Worm (Caenorhabditis elegans) whole organism, late embryonic: ENCODE results near the gene Y38F1A.7.
A peak's percentile ranks its signal among the peaks of the same experiment; 100 is the strongest.

Experiments
- K02D7.2 ChIP-seq: sonication (generic microtip); optimal IDR thresholded peaks from 2 replicates; lab custom pipeline; 2017; ENCODE audit warnings: mild to moderate bottlenecking, missing genetic modification characterization, missing compliant biosample characterization
- K09A11.1 ChIP-seq: sonication (generic microtip); optimal IDR thresholded peaks from 2 replicates; lab custom pipeline; 2017; ENCODE audit warnings: antibody characterized with exemption, mild to moderate bottlenecking, missing genetic modification characterization, missing compliant biosample characterization; ENCODE audit not compliant: insufficient read depth
- T23F11.4 ChIP-seq: fragments of 200-800 bp; sonication (Bioruptor generic); optimal IDR thresholded peaks from 2 replicates; lab custom pipeline; 2018; ENCODE audit warnings: mild to moderate bottlenecking, missing genetic modification characterization, missing compliant biosample characterization
- ceh-14 ChIP-seq: sonication (generic microtip); optimal IDR thresholded peaks from 2 replicates; lab custom pipeline; 2016; ENCODE audit warnings: missing genotype, missing genetic modification characterization, missing compliant biosample characterization
- ceh-18 ChIP-seq: sonication (generic microtip); optimal IDR thresholded peaks from 2 replicates; lab custom pipeline; 2016; ENCODE audit warnings: missing genetic modification characterization, missing compliant biosample characterization
- ceh-19 ChIP-seq: fragments of 200-800 bp; sonication (Bioruptor generic); optimal IDR thresholded peaks from 2 replicates; lab custom pipeline; 2018; ENCODE audit warnings: mild to moderate bottlenecking, missing genetic modification characterization, missing compliant biosample characterization
- ceh-24 ChIP-seq: sonication (generic microtip); optimal IDR thresholded peaks from 2 replicates; lab custom pipeline; 2016; ENCODE audit warnings: mild to moderate bottlenecking, missing genetic modification characterization, missing compliant biosample characterization
- ceh-30 ChIP-seq: fragments of 150-350 bp; optimal IDR thresholded peaks from 2 replicates; lab custom pipeline; 2014; ENCODE audit warnings: missing biosample characterization, missing genetic modification characterization
- ceh-31 ChIP-seq: sonication (generic microtip); optimal IDR thresholded peaks from 2 replicates; lab custom pipeline; 2016; ENCODE audit warnings: missing genetic modification characterization, missing compliant biosample characterization
- ceh-34 ChIP-seq: sonication (generic microtip); optimal IDR thresholded peaks from 2 replicates; lab custom pipeline; 2016; ENCODE audit warnings: mild to moderate bottlenecking, missing genetic modification characterization, missing compliant biosample characterization
- che-1 ChIP-seq: sonication (generic microtip); optimal IDR thresholded peaks from 2 replicates; lab custom pipeline; 2016; ENCODE audit warnings: mild to moderate bottlenecking, missing genetic modification characterization, missing compliant biosample characterization
- dve-1 ChIP-seq: sonication (generic microtip); optimal IDR thresholded peaks from 2 replicates; lab custom pipeline; 2017; ENCODE audit warnings: antibody characterized with exemption, mild to moderate bottlenecking, missing genetic modification characterization, missing compliant biosample characterization
- elt-2 ChIP-seq: sonication (generic microtip); optimal IDR thresholded peaks from 2 replicates; lab custom pipeline; 2016; ENCODE audit warnings: missing genetic modification reagents, missing genetic modification characterization, missing compliant biosample characterization
- fkh-6 ChIP-seq: sonication (generic microtip); optimal IDR thresholded peaks from 2 replicates; lab custom pipeline; 2016; ENCODE audit warnings: missing genetic modification characterization, missing compliant biosample characterization
- gmeb-2 ChIP-seq: sonication (generic microtip); optimal IDR thresholded peaks from 2 replicates; lab custom pipeline; 2016; ENCODE audit warnings: missing genetic modification characterization, inconsistent platforms, missing compliant biosample characterization
- hlh-30 ChIP-seq: sonication (generic microtip); optimal IDR thresholded peaks from 2 replicates; lab custom pipeline; 2017; ENCODE audit warnings: antibody characterized with exemption, missing genetic modification characterization, missing compliant biosample characterization; ENCODE audit not compliant: insufficient read depth
- hlh-8 ChIP-seq: sonication (generic microtip); optimal IDR thresholded peaks from 2 replicates; lab custom pipeline; 2016; ENCODE audit warnings: missing genotype, missing genetic modification characterization, missing compliant biosample characterization
- lim-6 ChIP-seq: sonication (generic microtip); optimal IDR thresholded peaks from 2 replicates; lab custom pipeline; 2016; ENCODE audit warnings: missing genetic modification characterization, missing compliant biosample characterization
- madf-2 ChIP-seq: sonication (generic microtip); optimal IDR thresholded peaks from 2 replicates; lab custom pipeline; 2017; ENCODE audit warnings: missing genetic modification characterization, missing compliant biosample characterization
- nfya-1 ChIP-seq: sonication (generic microtip); optimal IDR thresholded peaks from 2 replicates; lab custom pipeline; 2017; ENCODE audit warnings: missing genetic modification characterization, mild to moderate bottlenecking, missing compliant biosample characterization, antibody characterized with exemption, moderate library complexity
- odd-2 ChIP-seq: sonication (generic microtip); optimal IDR thresholded peaks from 2 replicates; lab custom pipeline; 2017; ENCODE audit warnings: antibody characterized with exemption, mild to moderate bottlenecking, missing genetic modification characterization, missing compliant biosample characterization
- pag-3 ChIP-seq: sonication (generic microtip); optimal IDR thresholded peaks from 2 replicates; lab custom pipeline; 2016; ENCODE audit warnings: missing compliant biosample characterization, missing genetic modification characterization, borderline replicate concordance
- pros-1 ChIP-seq: fragments of 150-350 bp; optimal IDR thresholded peaks from 2 replicates; lab custom pipeline; 2014; ENCODE audit warnings: missing biosample characterization, missing genetic modification reagents, missing genetic modification characterization
- ref-2 ChIP-seq: sonication (generic microtip); optimal IDR thresholded peaks from 2 replicates; lab custom pipeline; 2016; ENCODE audit warnings: missing genetic modification characterization, missing compliant biosample characterization
- rnt-1 ChIP-seq: sonication (generic microtip); optimal IDR thresholded peaks from 2 replicates; lab custom pipeline; 2016; ENCODE audit warnings: missing genetic modification characterization, missing compliant biosample characterization
- sdc-2 ChIP-seq: sonication (generic microtip); optimal IDR thresholded peaks from 2 replicates; lab custom pipeline; 2016; ENCODE audit warnings: missing genotype, missing genetic modification characterization, missing compliant biosample characterization
- sox-2 ChIP-seq: fragments of 200-800 bp; sonication (Bioruptor generic); IDR thresholded peaks from 2 replicates; pipeline ENCODE4 v1.3.6; 2022; ENCODE audit warnings: missing genetic modification reagents, missing genetic modification characterization, missing compliant biosample characterization
- sox-4 ChIP-seq: sonication (generic microtip); optimal IDR thresholded peaks from 2 replicates; lab custom pipeline; 2017; ENCODE audit warnings: mild to moderate bottlenecking, missing genetic modification characterization, inconsistent platforms, missing compliant biosample characterization
- tbx-2 ChIP-seq: sonication (generic microtip); optimal IDR thresholded peaks from 2 replicates; lab custom pipeline; 2016; ENCODE audit warnings: missing genetic modification characterization, missing compliant biosample characterization
- unc-3 ChIP-seq, 2 experiments: fragments of 200-800 bp in 1 of 2; sonication (Bioruptor generic) in 1 of 2; sonication (generic microtip) in 1 of 2; conservative IDR thresholded peaks in 1 of 2; optimal IDR thresholded peaks in 1 of 2; 2 replicates each; pipeline versions ENCODE4 v1.3.6 to Lab custom; 2016 to 2022; ENCODE audit warnings: missing compliant biosample characterization in 2 of 2, missing genetic modification characterization in 2 of 2, missing genetic modification reagents in 1 of 2
- unc-42 ChIP-seq: sonication (generic microtip); optimal IDR thresholded peaks from 2 replicates; lab custom pipeline; 2016; ENCODE audit warnings: missing genotype, missing genetic modification characterization, missing compliant biosample characterization
- unc-55 ChIP-seq: sonication (generic microtip); optimal IDR thresholded peaks from 2 replicates; lab custom pipeline; 2017; ENCODE audit warnings: missing biosample characterization, missing genetic modification reagents, missing genetic modification characterization

Gene Y38F1A.7

DNA sequence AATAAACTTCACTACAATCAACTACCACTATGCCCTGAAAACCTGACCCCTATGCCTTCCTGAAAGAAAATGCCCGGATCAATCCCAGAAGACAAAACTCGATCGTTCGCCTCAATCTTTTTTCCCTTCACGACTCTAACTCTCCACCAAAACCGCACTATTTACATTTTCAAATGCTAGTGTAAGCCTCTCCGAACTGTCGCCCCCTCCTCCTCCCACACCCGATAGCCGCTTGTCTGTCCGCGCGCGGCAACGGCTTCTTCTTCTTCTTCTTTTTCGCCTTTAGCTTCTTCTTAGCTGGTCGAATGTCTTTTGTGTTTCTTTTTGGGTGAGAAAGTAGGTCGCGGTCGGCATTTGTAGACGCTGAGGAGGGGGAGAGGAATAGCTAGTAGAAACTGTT is 37.4 kb downstream of the Y38F1A.7 start:
- TF ChIP-seq sox-2: no peak
- no peak for TF ChIP-seq ceh-34 (tag; lab: Kevin White, UChicago)
- no peak for TF ChIP-seq nfya-1 (tag; lab: Kevin White, UChicago)
- TF ChIP-seq ceh-14 (tag; lab: Kevin White, UChicago): no peak
- TF ChIP-seq pag-3 (tag; lab: Kevin White, UChicago): no peak
- TF ChIP-seq hlh-8 (tag; lab: Kevin White, UChicago): no peak

DNA sequence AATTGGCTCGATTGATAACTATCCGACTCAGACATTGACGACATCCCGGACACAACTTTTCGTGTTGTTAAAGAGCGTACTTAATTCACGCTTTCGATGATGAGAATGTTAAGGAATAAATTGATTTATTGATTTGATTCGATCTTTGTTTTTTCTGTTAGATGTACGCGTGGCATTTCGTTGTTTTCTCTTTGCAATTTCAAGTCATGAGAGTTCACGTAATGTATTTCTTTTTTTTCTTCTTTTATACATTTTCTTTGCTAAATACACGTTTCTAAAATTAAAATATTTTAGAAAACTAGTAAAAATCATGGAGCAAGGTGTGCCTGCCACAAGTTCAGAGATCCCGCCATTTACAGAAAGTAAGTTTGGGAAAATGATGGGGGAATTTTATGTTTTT is 42.9 kb downstream of the Y38F1A.7 start, which contains the start of the genes Y38F1A.1 and Y38F1A.2:
TSS of gene Y38F1A.1 (minus strand) at position 101 of the 400 bp plus-strand sequence.
TSS of gene Y38F1A.2 (plus strand) at position 289 of the 400 bp plus-strand sequence.
- TF ChIP-seq odd-2 (tag; lab: Kevin White, UChicago) (no peak), fkh-6 (tag; lab: Kevin White, UChicago) (no peak), sdc-2 (tag; lab: Kevin White, UChicago) (no peak), K09A11.1 (tag; lab: Kevin White, UChicago) (no peak), ceh-19 (GFP tag; lab: Kevin White, UChicago) (no peak), tbx-2 (tag; lab: Kevin White, UChicago) (no peak), ref-2 (no peak), unc-42 (no peak), gmeb-2 (no peak), pros-1 (no peak), ceh-30 (tag; lab: Kevin White, UChicago) (no peak), dve-1 (tag; lab: Kevin White, UChicago) (no peak), pag-3 (tag; lab: Kevin White, UChicago) (no peak), hlh-8 (tag; lab: Kevin White, UChicago) (no peak)

DNA sequence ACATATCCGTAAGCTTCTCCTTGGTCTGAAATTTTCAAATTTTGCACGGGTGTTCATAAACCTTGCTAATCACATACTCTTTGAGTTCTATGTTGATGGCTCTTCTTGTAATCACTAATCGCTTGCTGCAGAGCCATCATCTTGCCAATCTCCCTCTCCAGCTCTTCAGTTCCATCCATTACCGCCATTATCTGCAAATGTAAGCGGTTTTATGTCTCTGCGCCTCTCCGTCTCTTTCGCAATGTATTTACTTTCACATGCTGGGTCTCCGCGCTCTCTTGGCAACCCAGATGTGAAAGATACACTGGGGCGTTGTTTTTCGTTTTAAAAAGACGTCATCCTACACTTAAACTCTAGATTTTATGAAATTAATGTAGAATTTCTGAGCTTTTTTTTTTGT is 44.3 kb downstream of the Y38F1A.7 start:
- no peak for TF ChIP-seq K02D7.2 (tag; lab: Kevin White, UChicago)
- no peak for TF ChIP-seq pag-3 (tag; lab: Kevin White, UChicago)
- no peak for TF ChIP-seq ref-2
- TF ChIP-seq unc-55 (GFP tag; lab: Kevin White, UChicago): peak; percentile 67
- peak; percentile 43 for TF ChIP-seq rnt-1
- peak; percentile 0 for TF ChIP-seq ceh-31 (tag; lab: Kevin White, UChicago)
- TF ChIP-seq ceh-24 (tag; lab: Kevin White, UChicago): no peak
- peak; percentile 6 for TF ChIP-seq elt-2 (tag; lab: Kevin White, UChicago)
- TF ChIP-seq hlh-30: no peak
- peak; percentile 35 for TF ChIP-seq tbx-2 (tag; lab: Kevin White, UChicago)
- no peak for TF ChIP-seq gmeb-2
- peak; percentile 9 for TF ChIP-seq ceh-18

DNA sequence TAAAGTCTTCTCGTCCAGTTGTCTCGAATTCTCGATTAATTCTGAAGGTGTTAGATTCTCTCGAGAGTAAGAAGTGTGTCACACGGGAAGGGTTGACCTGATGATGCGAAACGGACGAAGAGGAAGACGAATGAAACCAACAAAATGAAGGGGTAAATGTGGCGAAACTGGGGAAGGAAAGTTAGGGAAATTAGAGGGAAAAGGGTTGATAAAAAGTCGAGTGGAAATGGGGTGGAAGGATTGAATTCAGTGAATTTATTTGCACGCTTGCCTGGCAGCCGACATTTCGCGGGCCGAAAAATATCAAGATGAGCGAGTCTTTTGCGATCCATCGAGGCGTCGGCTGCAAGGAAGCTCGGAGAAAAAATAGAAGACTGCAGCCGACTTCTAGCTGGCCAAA is 49.4 kb downstream of the Y38F1A.7 start, which contains the start of gene F58G1.7:
TSS of gene F58G1.7 (minus strand) at position 101 of the 400 bp plus-strand sequence.
- no peak for TF ChIP-seq ceh-34 (tag; lab: Kevin White, UChicago)
- no peak for TF ChIP-seq K02D7.2 (tag; lab: Kevin White, UChicago)
- TF ChIP-seq che-1 (tag; lab: Kevin White, UChicago): no peak
- TF ChIP-seq T23F11.4 (GFP tag; lab: Kevin White, UChicago): no peak
- no peak for TF ChIP-seq unc-55 (GFP tag; lab: Kevin White, UChicago)
- no peak for TF ChIP-seq madf-2
- TF ChIP-seq fkh-6 (tag; lab: Kevin White, UChicago): no peak
- no peak for TF ChIP-seq ceh-19 (GFP tag; lab: Kevin White, UChicago)
- TF ChIP-seq lim-6 (tag; lab: Kevin White, UChicago): no peak
- TF ChIP-seq ref-2: no peak
- TF ChIP-seq unc-42: no peak
- no peak for TF ChIP-seq sox-4 (tag; lab: Kevin White, UChicago)
- TF ChIP-seq unc-3 (GFP tag; conservative IDR thresholded peaks at IDR 0.05; lab: Robert Waterston, UW): no peak
- TF ChIP-seq unc-3 (tag; optimal IDR thresholded peaks at IDR 0.05; lab: Kevin White, UChicago): no peak
